Fruit fly (Drosophila melanogaster): Measurements from ENCODE around the gene PGRP-SB1.

DNA sequence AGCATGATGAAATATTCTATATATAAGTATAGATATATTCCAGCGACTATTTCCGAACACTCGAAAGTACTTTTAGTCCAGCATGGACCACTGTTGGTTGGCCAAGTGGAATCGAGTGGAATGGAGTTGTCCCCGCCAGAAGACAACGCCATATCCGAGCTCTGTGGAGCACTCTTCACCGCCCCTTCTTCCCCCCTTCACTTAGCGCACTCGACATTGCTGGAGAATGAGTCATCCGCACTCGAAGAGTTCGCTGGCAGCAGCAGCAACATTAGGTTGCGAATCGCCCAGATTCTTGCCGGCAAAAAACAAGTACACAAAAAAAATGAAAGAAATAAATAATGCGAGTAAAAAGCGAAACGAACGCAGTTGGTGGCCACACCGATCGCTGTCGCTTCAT is 29.7 kb downstream of the PGRP-SB1 start:
- TF ChIP-seq CG9948 (tag; optimal IDR thresholded peaks at IDR 0.05) = no peak
- no peak for TF ChIP-seq CG17806 (tag; optimal IDR thresholded peaks at IDR 0.05)
- no peak for TF ChIP-seq CG14655 (GFP tag; optimal IDR thresholded peaks at IDR 0.05)
- no peak for TF ChIP-seq Pif1A (GFP tag; optimal IDR thresholded peaks at IDR 0.05)
- no peak for TF ChIP-seq D1 (tag; optimal IDR thresholded peaks at IDR 0.05)
- TF ChIP-seq rn (GFP tag; IDR thresholded peaks at IDR 0.05) = no peak
